Worm (Caenorhabditis elegans) whole organism, early embryonic: ENCODE results near the gene uaf-1.

ENCODE experiments used
- B0310.2 ChIP-seq: sonication (generic microtip); optimal IDR thresholded peaks from 2 replicates; lab custom pipeline; 2016; ENCODE audit warnings: mild to moderate bottlenecking, missing genetic modification characterization, missing compliant biosample characterization
- F13C5.2 ChIP-seq: sonication (generic microtip); optimal IDR thresholded peaks from 2 replicates; lab custom pipeline; 2017; ENCODE audit warnings: mild to moderate bottlenecking, missing genetic modification characterization, inconsistent platforms, missing compliant biosample characterization
- ama-1 ChIP-seq: fragments of 150-350 bp; optimal IDR thresholded peaks from 2 replicates; lab custom pipeline; 2014
- ceh-13 ChIP-seq: fragments of 200-800 bp; sonication (Bioruptor generic); optimal IDR thresholded peaks from 2 replicates; lab custom pipeline; 2018; ENCODE audit warnings: mild to moderate bottlenecking, missing genetic modification characterization, missing compliant biosample characterization
- ceh-36 ChIP-seq: sonication (generic microtip); optimal IDR thresholded peaks from 2 replicates; lab custom pipeline; 2016; ENCODE audit warnings: missing genetic modification characterization, inconsistent platforms, missing compliant biosample characterization
- flt-1 ChIP-seq: fragments of 200-800 bp; sonication (Bioruptor generic); IDR thresholded peaks from 2 replicates; pipeline ENCODE4 v1.3.6; 2022; ENCODE audit warnings: missing genetic modification characterization, missing compliant biosample characterization
- hmbx-1 ChIP-seq: sonication (generic microtip); optimal IDR thresholded peaks from 2 replicates; lab custom pipeline; 2016; ENCODE audit warnings: mild to moderate bottlenecking, missing genetic modification characterization, missing compliant biosample characterization
- scrt-1 ChIP-seq: fragments of 200-800 bp; sonication (Bioruptor generic); IDR thresholded peaks from 2 replicates; pipeline ENCODE4 v1.3.6; 2022; ENCODE audit warnings: missing genetic modification characterization, missing compliant biosample characterization
- sea-1 ChIP-seq: fragments of 200-800 bp; sonication (Bioruptor generic); conservative IDR thresholded peaks from 2 replicates; pipeline ENCODE4 v1.3.6; 2022; ENCODE audit warnings: missing genetic modification characterization, missing compliant biosample characterization
- tra-4 ChIP-seq: sonication (generic microtip); optimal IDR thresholded peaks from 2 replicates; lab custom pipeline; 2017; ENCODE audit warnings: missing genetic modification characterization, missing compliant biosample characterization

- no peak for TF ChIP-seq ama-1 (lab: Kevin White, UChicago)
- no peak for TF ChIP-seq hmbx-1
- no peak for TF ChIP-seq ceh-36 (tag; lab: Kevin White, UChicago)
- TF ChIP-seq B0310.2 (tag; lab: Kevin White, UChicago) = no peak
- TF ChIP-seq ceh-13 (GFP tag; lab: Kevin White, UChicago) = no peak
- TF ChIP-seq flt-1 (GFP tag; lab: Robert Waterston, UW) = no peak
- no peak for TF ChIP-seq F13C5.2
- TF ChIP-seq tra-4 (tag; lab: Kevin White, UChicago) = no peak
- TF ChIP-seq scrt-1 (GFP tag; lab: Robert Waterston, UW) = no peak
- TF ChIP-seq sea-1 (GFP tag; lab: Robert Waterston, UW) = no peak
These were observed 23.3 kb downstream of the uaf-1 start, which contains the start of gene fbxo-11.2 for ce11 chrIII:1053067-1053466.
